Worm (Caenorhabditis elegans): Measurements from ENCODE around the gene lea-1.
"Not testable (repeated sequence)": the region's sequence is repeated elsewhere in the genome, so short reads cannot be mapped to it uniquely, and the experiment has no call there.

ce11 chrV:10049192-10049816 lies 37.6 kb downstream of the lea-1 start:
- peak; percentile 79 for TF ChIP-seq hmg-1.2 (GFP tag; IDR thresholded peaks at IDR 0.05)
- TF ChIP-seq nhr-80 (tag; optimal IDR thresholded peaks at IDR 0.05); nfya-1 (tag; optimal IDR thresholded peaks at IDR 0.05; ENCODE audit: borderline replicate concordance, insufficient read depth); pha-4 (tag; optimal IDR thresholded peaks at IDR 0.05): not testable (repeated sequence)
